Fruit fly (Drosophila melanogaster): ENCODE data around the gene CG14107.
A peak's percentile ranks its signal among the peaks of the same experiment; 100 is the strongest.

The CG14107 gene

dm6 chr3L:13387608-13388007, 6.5 kb upstream of the CG14107 start, which contains the start of gene CG10171 (continued):
- TF ChIP-seq oc (tag; optimal IDR thresholded peaks at IDR 0.05): no peak
- no peak for TF ChIP-seq Mrtf (GFP tag; IDR thresholded peaks at IDR 0.05)
- TF ChIP-seq CrebB (tag; optimal IDR thresholded peaks at IDR 0.05): no peak
- TF ChIP-seq exex (tag; optimal IDR thresholded peaks at IDR 0.05): no peak
- TF ChIP-seq Hey (tag; optimal IDR thresholded peaks at IDR 0.05): no peak
- TF ChIP-seq CG17186 (GFP tag; optimal IDR thresholded peaks at IDR 0.05): no peak
- peak in 1 of 2 experiments; percentile 84 for TF ChIP-seq Hr78 (GFP tag; optimal IDR thresholded peaks at IDR 0.05)
- TF ChIP-seq CG31441 (GFP tag; IDR thresholded peaks at IDR 0.05): no peak
- no peak for TF ChIP-seq CG1792 (GFP tag; optimal IDR thresholded peaks at IDR 0.05)
- TF ChIP-seq CG33557 (GFP tag; optimal IDR thresholded peaks at IDR 0.05): no peak
- TF ChIP-seq ap (GFP tag; IDR thresholded peaks at IDR 0.05): no peak
- TF ChIP-seq unc-4 (GFP tag; IDR thresholded peaks at IDR 0.05; ENCODE audit: partially characterized antibody): no peak
- no peak for TF ChIP-seq gce (GFP tag; IDR thresholded peaks at IDR 0.05)
- no peak for TF ChIP-seq NC2β (GFP tag; optimal IDR thresholded peaks at IDR 0.05)
- TF ChIP-seq CG14710 (tag; optimal IDR thresholded peaks at IDR 0.05): peak; percentile 44
- no peak for TF ChIP-seq CG4282 (GFP tag; optimal IDR thresholded peaks at IDR 0.05)
- TF ChIP-seq CG16813 (GFP tag; IDR thresholded peaks at IDR 0.05; ENCODE audit: partially characterized antibody): peak; percentile 38; the same call in 1 of the 3 replicates
- no peak for TF ChIP-seq CG7745 (tag; optimal IDR thresholded peaks at IDR 0.05)
- TF ChIP-seq CG6765 (GFP tag; optimal IDR thresholded peaks at IDR 0.05): no peak
- TF ChIP-seq ATbp (GFP tag; optimal IDR thresholded peaks at IDR 0.05): no peak
- no peak for TF ChIP-seq salm (tag; optimal IDR thresholded peaks at IDR 0.05)
- TF ChIP-seq odd (GFP tag; optimal IDR thresholded peaks at IDR 0.05): no peak
- peak; percentile 20 for TF ChIP-seq gfzf (GFP tag; optimal IDR thresholded peaks at IDR 0.05)
- TF ChIP-seq chif (GFP tag; optimal IDR thresholded peaks at IDR 0.05): no peak
- TF ChIP-seq sima (GFP tag; optimal IDR thresholded peaks at IDR 0.05): no peak
- TF ChIP-seq CG5245 (GFP tag; optimal IDR thresholded peaks at IDR 0.05): no peak
- no peak for TF ChIP-seq CG18476 (GFP tag; optimal IDR thresholded peaks at IDR 0.05)
- TF ChIP-seq Lim3 (GFP tag; IDR thresholded peaks at IDR 0.05): no peak
- TF ChIP-seq br (optimal IDR thresholded peaks at IDR 0.05): no peak
- TF ChIP-seq psq (GFP tag; optimal IDR thresholded peaks at IDR 0.05): no peak
- no peak for TF ChIP-seq ro (GFP tag; IDR thresholded peaks at IDR 0.05)
- no peak for TF ChIP-seq pb (GFP tag; optimal IDR thresholded peaks at IDR 0.05)
- TF ChIP-seq ci (GFP tag; IDR thresholded peaks at IDR 0.05): peak; percentile 37; the same call in 1 of the 3 replicates
- peak; percentile 59 for TF ChIP-seq pzg (GFP tag; optimal IDR thresholded peaks at IDR 0.05)

- TF ChIP-seq CG6813 (GFP tag; optimal IDR thresholded peaks at IDR 0.05) (no peak), jing (GFP tag; optimal IDR thresholded peaks at IDR 0.05) (no peak), CG3065 (GFP tag; optimal IDR thresholded peaks at IDR 0.05) (no peak), dmrt11E (tag; optimal IDR thresholded peaks at IDR 0.05) (no peak), BtbVII (GFP tag; optimal IDR thresholded peaks at IDR 0.05) (no peak), bab2 (GFP tag; optimal IDR thresholded peaks at IDR 0.05) (no peak), Eip74EF (GFP tag; optimal IDR thresholded peaks at IDR 0.05) (no peak), CG8478 (optimal IDR thresholded peaks at IDR 0.05) (no peak), E2f2 (GFP tag; IDR thresholded peaks at IDR 0.05) (no peak), CG17568 (GFP tag; optimal IDR thresholded peaks at IDR 0.05) (no peak)
Observed at dm6 chr3L:13384489-13384888, 3.3 kb upstream of the CG14107 start, which contains the start of gene CG14110. Gene CG14110, plus strand, starts transcription at chr3L:13384789.

All from whole organism, embryonic.